Fruit fly (Drosophila melanogaster): ENCODE results near the gene LysE.

LysE gene

dm6 chr3L:1193123-1193844 lies 19.3 kb upstream of the LysE start, which contains the start of gene Trhn (continued):
- peak; percentile 29 for TF ChIP-seq CG7839 (tag; optimal IDR thresholded peaks at IDR 0.05)
- no peak for TF ChIP-seq oc (tag; optimal IDR thresholded peaks at IDR 0.05)
- no peak for TF ChIP-seq CG32772 (GFP tag; IDR thresholded peaks at IDR 0.05)
- no peak for TF ChIP-seq chif (GFP tag; optimal IDR thresholded peaks at IDR 0.05)
- 0 out of 2 replicates have a peak, but pooled peaks have one; percentile 16 for TF ChIP-seq CG14014 (GFP tag; IDR thresholded peaks at IDR 0.05)
- TF ChIP-seq disco-r (GFP tag; optimal IDR thresholded peaks at IDR 0.05) = no peak
- TF ChIP-seq Fer1 (GFP tag; optimal IDR thresholded peaks at IDR 0.05) = peak; percentile 38
- no peak for TF ChIP-seq ase (GFP tag; IDR thresholded peaks at IDR 0.05)
- peak; percentile 70 for TF ChIP-seq CG2678 (tag; optimal IDR thresholded peaks at IDR 0.05)
- peak; percentile 37 for TF ChIP-seq gem (tag; optimal IDR thresholded peaks at IDR 0.05)
- no peak for TF ChIP-seq CG7372 (GFP tag; IDR thresholded peaks at IDR 0.05)
- TF ChIP-seq rib (GFP tag; IDR thresholded peaks at IDR 0.05) = no peak
- no peak for TF ChIP-seq CG12744 (GFP tag; optimal IDR thresholded peaks at IDR 0.05)
- TF ChIP-seq slou (GFP tag; optimal IDR thresholded peaks at IDR 0.05) = no peak
- no peak for TF ChIP-seq Oli (tag; optimal IDR thresholded peaks at IDR 0.05)
- peak; percentile 25 for TF ChIP-seq grau (tag; optimal IDR thresholded peaks at IDR 0.05)
- TF ChIP-seq CG32767 (GFP tag; IDR thresholded peaks at IDR 0.05) = no peak
- no peak for TF ChIP-seq Xbp1 (GFP tag; optimal IDR thresholded peaks at IDR 0.05)
- no peak for TF ChIP-seq CG30431 (GFP tag; optimal IDR thresholded peaks at IDR 0.05)
- peak; percentile 11; the same call in 1 of the 3 replicates for TF ChIP-seq dysf (GFP tag; IDR thresholded peaks at IDR 0.05)
- no peak for TF ChIP-seq jumu (GFP tag; optimal IDR thresholded peaks at IDR 0.05)
- TF ChIP-seq CG13894 (tag; optimal IDR thresholded peaks at IDR 0.05) = peak; percentile 52
- TF ChIP-seq ftz-f1 (GFP tag; optimal IDR thresholded peaks at IDR 0.05) = no peak
- TF ChIP-seq vvl (GFP tag; IDR thresholded peaks at IDR 0.05) = peak; percentile 21; the same call in 1 of the 2 replicates
- no peak for TF ChIP-seq zen (tag; optimal IDR thresholded peaks at IDR 0.05)
- peak; percentile 76 for TF ChIP-seq D19A (tag; optimal IDR thresholded peaks at IDR 0.05)
- TF ChIP-seq Mad (GFP tag; optimal IDR thresholded peaks at IDR 0.05) = no peak
- no peak for TF ChIP-seq gro (GFP tag; optimal IDR thresholded peaks at IDR 0.05)
- no peak for TF ChIP-seq B-H2 (GFP tag; optimal IDR thresholded peaks at IDR 0.05)
- TF ChIP-seq her (GFP tag; optimal IDR thresholded peaks at IDR 0.05) = no peak
- no peak for TF ChIP-seq knrl (GFP tag; IDR thresholded peaks at IDR 0.05; ENCODE audit: partially characterized antibody)
- TF ChIP-seq CG2129 (GFP tag; IDR thresholded peaks at IDR 0.05; ENCODE audit: partially characterized antibody) = no peak
- no peak for TF ChIP-seq jing (GFP tag; optimal IDR thresholded peaks at IDR 0.05)
- no peak for TF ChIP-seq Hr78 (GFP tag; optimal IDR thresholded peaks at IDR 0.05)
- TF ChIP-seq Dip3 (GFP tag; optimal IDR thresholded peaks at IDR 0.05) = no peak
- TF ChIP-seq CG4707 (GFP tag; optimal IDR thresholded peaks at IDR 0.05) = no peak
- no peak for TF ChIP-seq CG10543 (GFP tag; optimal IDR thresholded peaks at IDR 0.05)
- TF ChIP-seq Gug (GFP tag; IDR thresholded peaks at IDR 0.05) = no peak
- peak; percentile 24 for TF ChIP-seq Nf-YB (GFP tag; optimal IDR thresholded peaks at IDR 0.05)
- no peak for TF ChIP-seq insv (GFP tag; optimal IDR thresholded peaks at IDR 0.05)
- TF ChIP-seq pzg (GFP tag; optimal IDR thresholded peaks at IDR 0.05) = no peak
- no peak for TF ChIP-seq Myb (GFP tag; optimal IDR thresholded peaks at IDR 0.05)
- no peak for TF ChIP-seq Rx (GFP tag; IDR thresholded peaks at IDR 0.05)
- TF ChIP-seq CG5180 (GFP tag; optimal IDR thresholded peaks at IDR 0.05) = no peak
- TF ChIP-seq dan (GFP tag; IDR thresholded peaks at IDR 0.05) = no peak
- TF ChIP-seq Hr51 (GFP tag; optimal IDR thresholded peaks at IDR 0.05) = peak in 1 of 2 experiments; percentile 41
- no peak for TF ChIP-seq tll (GFP tag; optimal IDR thresholded peaks at IDR 0.05)
- TF ChIP-seq CG7963 (GFP tag; IDR thresholded peaks at IDR 0.05; ENCODE audit: partially characterized antibody) = no peak
- TF ChIP-seq gce (GFP tag; IDR thresholded peaks at IDR 0.05) = no peak
